Fruit fly (Drosophila melanogaster): Measurements from ENCODE around the gene Nepl17.

Gene Nepl17

DNA sequence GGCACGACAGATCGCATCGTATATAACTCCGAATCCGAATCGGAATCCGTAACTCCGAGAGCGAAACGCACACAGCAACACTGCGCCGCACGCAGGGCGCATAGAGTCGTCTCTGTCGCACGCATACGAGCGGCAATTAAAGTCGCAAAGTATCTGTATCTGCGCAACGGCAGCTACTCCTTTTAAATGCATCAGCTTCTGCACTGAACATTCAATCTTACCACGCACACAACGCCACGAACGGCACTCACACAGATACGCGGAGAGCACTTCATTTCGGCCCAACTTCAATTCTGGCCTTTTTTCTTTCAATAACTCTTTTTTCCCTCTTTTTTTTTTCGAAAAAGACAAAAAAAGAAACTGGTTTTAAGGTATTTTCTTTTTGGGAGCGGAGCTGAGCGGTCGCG lies 14.5 kb upstream of the Nepl17 start (continued):
- TF ChIP-seq eg (GFP tag; IDR thresholded peaks at IDR 0.05), result peak; percentile 85
- TF ChIP-seq CG6792 (GFP tag; optimal IDR thresholded peaks at IDR 0.05), result peak; percentile 37
- TF ChIP-seq CG15336 (GFP tag; IDR thresholded peaks at IDR 0.05), result peak; percentile 55; the same call in 1 of the 2 replicates
- TF ChIP-seq CG7368 (GFP tag; optimal IDR thresholded peaks at IDR 0.05), result peak; percentile 52
- TF ChIP-seq dac (GFP tag; optimal IDR thresholded peaks at IDR 0.05), result peak; percentile 14
- TF ChIP-seq CG31627 (GFP tag; optimal IDR thresholded peaks at IDR 0.05), result no peak
- no peak; the same call in 1 of the 2 replicates for TF ChIP-seq Gug (GFP tag; IDR thresholded peaks at IDR 0.05)
- TF ChIP-seq Eip78C (GFP tag), result peak; percentile 57
- peak; percentile 83 for TF ChIP-seq CG6854 (GFP tag; optimal IDR thresholded peaks at IDR 0.05)
- no peak for TF ChIP-seq acj6 (GFP tag; optimal IDR thresholded peaks at IDR 0.05)
- peak; percentile 41 for TF ChIP-seq Met (GFP tag; optimal IDR thresholded peaks at IDR 0.05)
- TF ChIP-seq Ets21C (GFP tag; optimal IDR thresholded peaks at IDR 0.05), result no peak
- TF ChIP-seq CG8119 (GFP tag; IDR thresholded peaks at IDR 0.05), result peak; percentile 86
- TF ChIP-seq spab (GFP tag; optimal IDR thresholded peaks at IDR 0.05), result peak; percentile 94
- TF ChIP-seq svp (GFP tag), result no peak
- peak; percentile 38 for TF ChIP-seq Eip93F (GFP tag; optimal IDR thresholded peaks at IDR 0.05)
- TF ChIP-seq salr (GFP tag; optimal IDR thresholded peaks at IDR 0.05), result peak; percentile 37 to 46
- TF ChIP-seq fd85E (GFP tag; optimal IDR thresholded peaks at IDR 0.05), result peak; percentile 21
- TF ChIP-seq achi (GFP tag; optimal IDR thresholded peaks at IDR 0.05), result peak; percentile 59
- peak; percentile 92 for TF ChIP-seq CG6163 (GFP tag; IDR thresholded peaks at IDR 0.05)
- TF ChIP-seq Smox (GFP tag; optimal IDR thresholded peaks at IDR 0.05), result peak; percentile 9
- peak; percentile 59 for TF ChIP-seq pdm3 (GFP tag; optimal IDR thresholded peaks at IDR 0.05)
- TF ChIP-seq esn (GFP tag; optimal IDR thresholded peaks at IDR 0.05), result peak; percentile 9
- no peak for TF ChIP-seq CG11294 (GFP tag; IDR thresholded peaks at IDR 0.05)
- TF ChIP-seq CG16779 (tag; optimal IDR thresholded peaks at IDR 0.05), result peak; percentile 88
- peak; percentile 64 for TF ChIP-seq Sox102F (GFP tag; optimal IDR thresholded peaks at IDR 0.05)
- TF ChIP-seq vri (GFP tag; optimal IDR thresholded peaks at IDR 0.05), result peak; percentile 70
- TF ChIP-seq Hr4 (GFP tag; optimal IDR thresholded peaks at IDR 0.05), result no peak
- TF ChIP-seq CG11762 (GFP tag; optimal IDR thresholded peaks at IDR 0.05; ENCODE audit: insufficient read depth), result peak; percentile 57

DNA sequence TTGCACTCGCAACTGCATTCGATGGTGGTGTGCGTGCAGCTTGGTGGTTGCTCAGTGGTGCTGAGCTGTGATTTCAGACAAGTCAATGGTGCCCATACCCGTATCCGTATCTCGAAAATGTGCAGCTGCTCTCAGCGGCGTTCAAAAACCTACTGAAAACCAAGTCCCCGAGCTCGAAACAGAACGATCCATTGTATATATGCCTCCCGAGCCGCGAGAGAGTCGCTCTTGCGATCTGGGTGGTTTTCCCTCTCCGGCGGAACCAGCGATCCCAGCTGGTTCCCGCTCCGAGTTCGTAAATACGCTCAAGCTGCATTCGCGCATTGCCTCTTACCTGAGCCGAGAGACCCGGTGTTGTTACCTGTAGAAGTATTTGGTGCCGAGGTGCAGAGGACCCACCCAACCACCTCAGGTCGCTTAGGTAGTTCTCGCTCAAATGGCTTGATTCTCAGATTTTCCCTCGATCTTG lies 13.6 kb upstream of the Nepl17 start, which contains the start of gene Inx3:
Gene Inx3 (minus strand): TSS at position 440 of the 469 bp plus-strand sequence.
- TF ChIP-seq CG6163 (GFP tag; IDR thresholded peaks at IDR 0.05) (peak; percentile 60; the same call in 2 of the 3 replicates), CG3919 (GFP tag; optimal IDR thresholded peaks at IDR 0.05) (peak; percentile 30), CG15336 (GFP tag; IDR thresholded peaks at IDR 0.05) (peak; percentile 44; the same call in 1 of the 2 replicates), Eip78C (GFP tag) (peak; percentile 88), fkh (GFP tag; optimal IDR thresholded peaks at IDR 0.05) (peak; percentile 30), Hr4 (GFP tag; optimal IDR thresholded peaks at IDR 0.05) (no peak), lz (GFP tag; optimal IDR thresholded peaks at IDR 0.05) (peak; percentile 6), CG8119 (GFP tag; IDR thresholded peaks at IDR 0.05) (peak; percentile 28; the same call in 1 of the 3 replicates), net (GFP tag; optimal IDR thresholded peaks at IDR 0.05) (peak; percentile 15), Gug (GFP tag; IDR thresholded peaks at IDR 0.05) (no peak), CG6854 (GFP tag; optimal IDR thresholded peaks at IDR 0.05) (peak; percentile 57), Eip75B (GFP tag; optimal IDR thresholded peaks at IDR 0.05) (no peak), vri (GFP tag; optimal IDR thresholded peaks at IDR 0.05) (no peak), esn (GFP tag; optimal IDR thresholded peaks at IDR 0.05) (peak; percentile 23), Smox (GFP tag; optimal IDR thresholded peaks at IDR 0.05) (no peak), Ets21C (GFP tag; optimal IDR thresholded peaks at IDR 0.05) (no peak), svp (GFP tag) (peak; percentile 80), dsx (GFP tag; optimal IDR thresholded peaks at IDR 0.05; ENCODE audit: poor library complexity, severe bottlenecking) (peak; percentile 81), Ets96B (tag; optimal IDR thresholded peaks at IDR 0.05) (no peak), Lpt (GFP tag; optimal IDR thresholded peaks at IDR 0.05) (no peak), Sox102F (GFP tag; optimal IDR thresholded peaks at IDR 0.05) (peak; percentile 40), Hr38 (GFP tag; optimal IDR thresholded peaks at IDR 0.05) (peak; percentile 0), CG9139 (GFP tag; optimal IDR thresholded peaks at IDR 0.05) (peak; percentile 24), CG3032 (tag; optimal IDR thresholded peaks at IDR 0.05) (peak; percentile 15), CG16779 (tag; optimal IDR thresholded peaks at IDR 0.05) (peak; percentile 40), eg (GFP tag; IDR thresholded peaks at IDR 0.05) (peak; percentile 66; the same call in 1 of the 3 replicates), Met (GFP tag; optimal IDR thresholded peaks at IDR 0.05) (peak; percentile 29), CG6808 (GFP tag; optimal IDR thresholded peaks at IDR 0.05) (peak; percentile 97), ss (GFP tag; optimal IDR thresholded peaks at IDR 0.05) (peak in 1 of 2 experiments; percentile 47), CG1621 (tag; optimal IDR thresholded peaks at IDR 0.05) (peak; percentile 74), fd85E (GFP tag; optimal IDR thresholded peaks at IDR 0.05) (peak; percentile 4)

Data from whole organism, prepupa.